Fruit fly (Drosophila melanogaster) whole organism, embryonic: ENCODE data around the gene mia.
A peak's percentile ranks its signal among the peaks of the same experiment; 100 is the strongest.

Experiments
- CG10321 ChIP-seq: fragments of 200-800 bp; sonication (Bioruptor generic); IDR thresholded peaks from 2 replicates; pipeline ENCODE4 v1.3.6; 2022; ENCODE audit warnings: missing biosample characterization, missing genetic modification characterization
- CG12391 ChIP-seq: fragments of 200-800 bp; sonication (Bioruptor generic); optimal IDR thresholded peaks from 3 replicates; lab custom pipeline; 2018; ENCODE audit warnings: missing biosample characterization, mild to moderate bottlenecking, missing genetic modification characterization, moderate library complexity
- CG13424 ChIP-seq: fragments of 200-800 bp; sonication (Bioruptor generic); optimal IDR thresholded peaks from 2 replicates; lab custom pipeline; 2019; ENCODE audit warnings: missing biosample characterization, mild to moderate bottlenecking, missing genetic modification characterization, moderate library complexity
- CG13624 ChIP-seq: fragments of 200-800 bp; sonication (Bioruptor generic); optimal IDR thresholded peaks from 2 replicates; lab custom pipeline; 2016; ENCODE audit warnings: missing biosample characterization, missing genetic modification characterization
- CG13775 ChIP-seq: fragments of 200-800 bp; sonication (Bioruptor generic); optimal IDR thresholded peaks from 3 replicates; lab custom pipeline; 2017; ENCODE audit warnings: missing biosample characterization, mild to moderate bottlenecking, missing genetic modification characterization
- CG1602 ChIP-seq: fragments of 200-800 bp; sonication (Bioruptor generic); optimal IDR thresholded peaks from 3 replicates; lab custom pipeline; 2016; ENCODE audit warnings: missing biosample characterization, missing genetic modification characterization
- CG16815 ChIP-seq: fragments of 200-800 bp; sonication (Bioruptor generic); optimal IDR thresholded peaks from 3 replicates; lab custom pipeline; 2017; ENCODE audit warnings: missing biosample characterization, mild to moderate bottlenecking, missing genetic modification characterization
- CG17359 ChIP-seq: fragments of 200-800 bp; sonication (Bioruptor generic); optimal IDR thresholded peaks from 3 replicates; lab custom pipeline; 2018; ENCODE audit warnings: missing biosample characterization, mild to moderate bottlenecking, missing genetic modification characterization, moderate library complexity
- CG17829 ChIP-seq: fragments of 200-800 bp; optimal IDR thresholded peaks from 2 replicates; lab custom pipeline; 2019; ENCODE audit warnings: missing biosample characterization, mild to moderate bottlenecking, missing genetic modification characterization, moderate library complexity
- CG3281 ChIP-seq: fragments of 200-800 bp; sonication (Bioruptor generic); optimal IDR thresholded peaks from 3 replicates; lab custom pipeline; 2017; ENCODE audit warnings: missing biosample characterization, mild to moderate bottlenecking, missing genetic modification characterization
- CG3407 ChIP-seq: fragments of 200-800 bp; sonication (Bioruptor generic); optimal IDR thresholded peaks from 2 replicates; lab custom pipeline; 2018; ENCODE audit warnings: missing biosample characterization, mild to moderate bottlenecking, missing genetic modification characterization
- CG4404 ChIP-seq: fragments of 200-800 bp; sonication (Bioruptor generic); IDR thresholded peaks from 2 replicates; pipeline ENCODE4 v1.3.6; 2022; ENCODE audit warnings: missing biosample characterization, missing genetic modification characterization
- CG4424 ChIP-seq: fragments of 200-800 bp; sonication (Bioruptor generic); optimal IDR thresholded peaks from 3 replicates; lab custom pipeline; 2016; ENCODE audit warnings: missing biosample characterization, missing genetic modification characterization
- CG4617 ChIP-seq: fragments of 200-800 bp; sonication (Bioruptor generic); optimal IDR thresholded peaks from 3 replicates; lab custom pipeline; 2016; ENCODE audit warnings: missing biosample characterization, missing genetic modification characterization, borderline replicate concordance
- CG5953 ChIP-seq: fragments of 200-800 bp; sonication (Bioruptor generic); IDR thresholded peaks from 2 replicates; pipeline ENCODE4 v1.3.6; 2022; ENCODE audit warnings: missing biosample characterization, missing genetic modification characterization
- CG6654 ChIP-seq: fragments of 200-800 bp; sonication (Bioruptor generic); optimal IDR thresholded peaks from 2 replicates; lab custom pipeline; 2017; ENCODE audit warnings: missing biosample characterization, mild to moderate bottlenecking, missing genetic modification characterization
- CG6791 ChIP-seq: fragments of 200-800 bp; sonication (Bioruptor generic); IDR thresholded peaks from 3 replicates; pipeline ENCODE4 v1.3.6; 2022; ENCODE audit warnings: missing biosample characterization, missing genetic modification characterization; ENCODE audit not compliant: partially characterized antibody
- CG6813 ChIP-seq: fragments of 200-800 bp; sonication (Bioruptor generic); optimal IDR thresholded peaks from 2 replicates; lab custom pipeline; 2017; ENCODE audit warnings: missing biosample characterization, missing genetic modification characterization, mild to moderate bottlenecking, moderate library complexity, missing genetic modification reagents
- Camta ChIP-seq: fragments of 200-800 bp; sonication (Bioruptor generic); optimal IDR thresholded peaks from 2 replicates; lab custom pipeline; 2016; ENCODE audit warnings: missing biosample characterization, missing genetic modification characterization
- Dbx ChIP-seq: fragments of 200-800 bp; sonication (Bioruptor generic); IDR thresholded peaks from 3 replicates; pipeline ENCODE4 v1.3.6; 2022; ENCODE audit warnings: missing biosample characterization, missing genetic modification characterization
- Dref ChIP-seq: fragments of 200-800 bp; sonication (Bioruptor generic); IDR thresholded peaks from 2 replicates; pipeline ENCODE4 v1.3.6; 2022; ENCODE audit warnings: missing biosample characterization, missing genetic modification characterization
- Ets65A ChIP-seq: fragments of 200-800 bp; sonication (Bioruptor generic); peaks from one replicate; lab custom pipeline; 2016; ENCODE audit warnings: missing biosample characterization, missing genetic modification characterization
- HLH54F ChIP-seq: fragments of 200-800 bp; sonication (Bioruptor generic); optimal IDR thresholded peaks from 3 replicates; lab custom pipeline; 2016; ENCODE audit warnings: missing biosample characterization, missing genetic modification characterization
- Hand ChIP-seq: fragments of 200-800 bp; sonication (Bioruptor generic); optimal IDR thresholded peaks from 2 replicates; lab custom pipeline; 2017; ENCODE audit warnings: mild to moderate bottlenecking, missing biosample characterization, missing genetic modification reagents, missing genetic modification characterization
- Meics ChIP-seq: fragments of 200-800 bp; sonication (Bioruptor generic); optimal IDR thresholded peaks from 2 replicates; lab custom pipeline; 2017; ENCODE audit warnings: missing biosample characterization, mild to moderate bottlenecking, missing genetic modification characterization
- Oaz ChIP-seq: fragments of 200-800 bp; sonication (Bioruptor generic); IDR thresholded peaks from 2 replicates; pipeline ENCODE4 v1.3.6; 2022; ENCODE audit warnings: missing biosample characterization, missing genetic modification characterization
- Spps ChIP-seq: fragments of 200-800 bp; sonication (Bioruptor generic); optimal IDR thresholded peaks from 2 replicates; lab custom pipeline; 2018; ENCODE audit warnings: missing biosample characterization, mild to moderate bottlenecking, missing genetic modification characterization
- Sry-δ ChIP-seq: fragments of 200-800 bp; sonication (Bioruptor generic); optimal IDR thresholded peaks from 2 replicates; lab custom pipeline; 2016; ENCODE audit warnings: missing biosample characterization, missing genetic modification characterization
- Tbp ChIP-seq: fragments of >200 bp; optimal IDR thresholded peaks from 2 replicates; lab custom pipeline; 2018; ENCODE audit warnings: missing biosample characterization, missing genetic modification characterization
- Xbp1 ChIP-seq: fragments of 200-800 bp; sonication (Bioruptor generic); optimal IDR thresholded peaks from 3 replicates; lab custom pipeline; 2016; ENCODE audit warnings: missing biosample characterization, mild to moderate bottlenecking, missing genetic modification characterization
- br ChIP-seq: fragments of >200 bp; optimal IDR thresholded peaks from 2 replicates; lab custom pipeline; 2017
- caup ChIP-seq: fragments of 200-800 bp; sonication (Bioruptor generic); optimal IDR thresholded peaks from 3 replicates; lab custom pipeline; 2017; ENCODE audit warnings: missing biosample characterization, mild to moderate bottlenecking, missing genetic modification characterization, moderate library complexity; ENCODE audit not compliant: severe bottlenecking
- da ChIP-seq: fragments of 200-800 bp; sonication (Bioruptor generic); optimal IDR thresholded peaks from 2 replicates; lab custom pipeline; 2016; ENCODE audit warnings: missing biosample characterization, missing genetic modification characterization
- emc ChIP-seq: fragments of 200-800 bp; sonication (Bioruptor generic); optimal IDR thresholded peaks from 2 replicates; lab custom pipeline; 2016; ENCODE audit warnings: missing biosample characterization, missing genetic modification characterization
- esg ChIP-seq: fragments of 200-800 bp; sonication (Bioruptor generic); conservative IDR thresholded peaks from 2 replicates; pipeline ENCODE4 v1.3.6; 2022; ENCODE audit warnings: missing biosample characterization, missing genetic modification characterization
- gt ChIP-seq: fragments of 200-800 bp; sonication (Bioruptor generic); IDR thresholded peaks from 2 replicates; pipeline ENCODE4 v1.3.6; 2022; ENCODE audit warnings: missing biosample characterization, missing genetic modification characterization
- hkb ChIP-seq, 2 experiments: fragments of 200-800 bp in 1 of 2; fragments of >200 bp in 1 of 2; sonication (Bioruptor generic) in 1 of 2; IDR thresholded peaks in 1 of 2; optimal IDR thresholded peaks in 1 of 2; 2 replicates each; pipeline versions ENCODE4 v1.3.6 to Lab custom; 2017 to 2022; ENCODE audit warnings: missing biosample characterization in 1 of 2, missing genetic modification characterization in 1 of 2
- inv ChIP-seq: fragments of 200-800 bp; sonication (Bioruptor generic); IDR thresholded peaks from 2 replicates; pipeline ENCODE4 v1.3.6; 2022; ENCODE audit warnings: missing biosample characterization, missing genetic modification characterization; ENCODE audit not compliant: partially characterized antibody
- jigr1 ChIP-seq: fragments of 200-800 bp; sonication (Bioruptor generic); IDR thresholded peaks from 3 replicates; pipeline ENCODE4 v1.3.6; 2022; ENCODE audit warnings: missing biosample characterization, missing genetic modification characterization
- lilli ChIP-seq: fragments of 200-800 bp; sonication (Bioruptor generic); optimal IDR thresholded peaks from 3 replicates; lab custom pipeline; 2016; ENCODE audit warnings: missing biosample characterization, missing genetic modification characterization
- lola ChIP-seq, 3 experiments: fragments of >200 bp in 2 of 3; fragments of 200-800 bp in 1 of 3; sonication (Bioruptor generic) in 1 of 3; optimal IDR thresholded peaks; 2 replicates each; lab custom pipeline; 2017 to 2019; ENCODE audit warnings: missing biosample characterization in 3 of 3, missing genetic modification characterization in 3 of 3, mild to moderate bottlenecking in 1 of 3, moderate library complexity in 1 of 3
- mam ChIP-seq: fragments of 200-800 bp; sonication (Bioruptor generic); optimal IDR thresholded peaks from 3 replicates; lab custom pipeline; 2016; ENCODE audit warnings: missing biosample characterization, missing genetic modification characterization
- nerfin-1 ChIP-seq: fragments of 200-800 bp; sonication (Bioruptor generic); optimal IDR thresholded peaks from 3 replicates; lab custom pipeline; 2019; ENCODE audit warnings: missing biosample characterization, mild to moderate bottlenecking, missing genetic modification characterization, moderate library complexity
- shn ChIP-seq: fragments of 200-800 bp; sonication (Bioruptor generic); optimal IDR thresholded peaks from 3 replicates; lab custom pipeline; 2016; ENCODE audit warnings: missing biosample characterization, missing genetic modification characterization
- sisA ChIP-seq: fragments of 200-800 bp; sonication (Bioruptor generic); IDR thresholded peaks from 2 replicates; pipeline ENCODE4 v1.3.6; 2022; ENCODE audit warnings: missing biosample characterization, missing genetic modification characterization
- slbo ChIP-seq: fragments of 200-800 bp; sonication (Bioruptor generic); IDR thresholded peaks from 2 replicates; pipeline ENCODE4 v1.3.6; 2022; ENCODE audit warnings: missing biosample characterization, missing genetic modification characterization
- tll ChIP-seq, 2 experiments: fragments of 200-800 bp in 1 of 2; fragments of >200 bp in 1 of 2; sonication (Bioruptor generic) in 1 of 2; optimal IDR thresholded peaks; 2 replicates each; lab custom pipeline; 2017 to 2019; ENCODE audit warnings: missing biosample characterization in 2 of 2, missing genetic modification characterization in 2 of 2, mild to moderate bottlenecking in 1 of 2, moderate library complexity in 1 of 2
- toy ChIP-seq: fragments of 200-800 bp; sonication (Bioruptor generic); IDR thresholded peaks from 2 replicates; pipeline ENCODE4 v1.3.6; 2022; ENCODE audit warnings: missing biosample characterization, missing genetic modification characterization
- trem ChIP-seq: fragments of 200-800 bp; optimal IDR thresholded peaks from 3 replicates; lab custom pipeline; 2019; ENCODE audit warnings: missing biosample characterization, mild to moderate bottlenecking, missing genetic modification characterization, moderate library complexity
- twi ChIP-seq: fragments of 200-800 bp; optimal IDR thresholded peaks from 2 replicates; lab custom pipeline; 2019; ENCODE audit warnings: missing biosample characterization, mild to moderate bottlenecking, missing genetic modification characterization, moderate library complexity

Gene mia

dm6 chr3R:5591398-5591853 is 40.5 kb upstream of the mia start, which contains the start of the genes noi and Vha26 (continued):
- TF ChIP-seq Dbx (0 out of 3 replicates have a peak, but pooled peaks have one; percentile 19), mam (GFP tag; lab: Kevin White, UChicago) (peak; percentile 65), Tbp (GFP tag; lab: Kevin White, UChicago) (no peak), Oaz (GFP tag; lab: Robert Waterston, UW) (no peak), shn (peak; percentile 20), CG13775 (peak; percentile 49), Ets65A (GFP tag; lab: Kevin White, UChicago) (peak; percentile 93), toy (no peak), CG16815 (GFP tag; lab: Kevin White, UChicago) (no peak), CG4424 (peak; percentile 3), sisA (peak; percentile 31; the same call in 1 of the 2 replicates), CG10321 (GFP tag; lab: Robert Waterston, UW) (no peak), emc (no peak), caup (peak; percentile 31), Xbp1 (peak; percentile 38), esg (no peak), Sry-δ (GFP tag; lab: Kevin White, UChicago) (peak; percentile 74), slbo (GFP tag; lab: Robert Waterston, UW) (peak; percentile 47), CG13624 (peak; percentile 33), hkb (optimal IDR thresholded peaks at IDR 0.05; lab: Kevin White, UChicago) (no peak), hkb (GFP tag; IDR thresholded peaks at IDR 0.05; lab: Robert Waterston, UW) (no peak), CG4617 (GFP tag; lab: Kevin White, UChicago) (peak; percentile 53), Dref (GFP tag; lab: Robert Waterston, UW) (peak; percentile 73), CG6791 (GFP tag; lab: Robert Waterston, UW) (peak; percentile 55; the same call in 1 of the 3 replicates), lilli (GFP tag; lab: Kevin White, UChicago) (peak; percentile 54), twi (tag; lab: Kevin White, UChicago) (peak; percentile 45), CG17359 (peak; percentile 25), da (peak; percentile 8), CG17829 (tag; lab: Kevin White, UChicago) (peak; percentile 73), CG1602 (no peak), Camta (GFP tag; lab: Kevin White, UChicago) (no peak), nerfin-1 (tag; lab: Kevin White, UChicago) (peak; percentile 15), gt (no peak), jigr1 (GFP tag; lab: Robert Waterston, UW) (no peak), inv (GFP tag; lab: Robert Waterston, UW) (peak; percentile 53; the same call in 1 of the 2 replicates), Spps (tag; lab: Kevin White, UChicago) (peak; percentile 12), CG13424 (tag; lab: Kevin White, UChicago) (peak; percentile 63), CG3407 (GFP tag; lab: Kevin White, UChicago) (no peak), CG3281 (GFP tag; lab: Kevin White, UChicago) (peak; percentile 22), HLH54F (GFP tag; lab: Kevin White, UChicago) (peak; percentile 50), CG6813 (no peak), trem (peak; percentile 91), CG6654 (GFP tag; lab: Kevin White, UChicago) (no peak), lola (GFP tag; optimal IDR thresholded peaks at IDR 0.05; lab: Kevin White, UChicago) (peak in 2 of 3 experiments; percentile 45 to 100), br (lab: Kevin White, UChicago) (no peak), Meics (GFP tag; lab: Kevin White, UChicago) (peak; percentile 2), Hand (GFP tag; lab: Kevin White, UChicago) (no peak), CG5953 (GFP tag; lab: Robert Waterston, UW) (no peak), CG12391 (tag; lab: Kevin White, UChicago) (peak; percentile 72), CG4404 (GFP tag; lab: Robert Waterston, UW) (no peak), tll (GFP tag; optimal IDR thresholded peaks at IDR 0.05; lab: Kevin White, UChicago) (peak in 1 of 2 experiments; percentile 33)
